Worm (Caenorhabditis elegans): ENCODE data around the gene txdc-9.
A peak's percentile ranks its signal among the peaks of the same experiment; 100 is the strongest.

ce11 chrIII:6402346-6402745 lies 29.6 kb upstream of the txdc-9 start:
- no peak for TF ChIP-seq ceh-90 (tag; optimal IDR thresholded peaks at IDR 0.05)
- TF ChIP-seq fos-1 (tag; optimal IDR thresholded peaks at IDR 0.05), result no peak
- TF ChIP-seq nhr-76 (tag; optimal IDR thresholded peaks at IDR 0.05), result no peak
- TF ChIP-seq nhr-12 (tag; optimal IDR thresholded peaks at IDR 0.05), result no peak
- no peak for TF ChIP-seq mef-2 (tag; optimal IDR thresholded peaks at IDR 0.05)
- peak; percentile 60 for TF ChIP-seq lin-13 (GFP tag; optimal IDR thresholded peaks at IDR 0.05)
- no peak for TF ChIP-seq ama-1 (optimal IDR thresholded peaks at IDR 0.05)
- TF ChIP-seq tbx-2 (tag; optimal IDR thresholded peaks at IDR 0.05), result peak; percentile 54
